Fruit fly (Drosophila melanogaster): ENCODE data around the gene CG14861.

The CG14861 gene

dm6 chr3R:15014470-15014869, at the start of gene CG14861:
Gene CG14861 (plus strand): TSS chr3R:15014770.
- TF ChIP-seq bab1 (GFP tag; optimal IDR thresholded peaks at IDR 0.05) (no peak), CG1620 (GFP tag; optimal IDR thresholded peaks at IDR 0.05) (no peak), toe (GFP tag; optimal IDR thresholded peaks at IDR 0.05) (no peak), CG12768 (GFP tag; optimal IDR thresholded peaks at IDR 0.05) (no peak), CG11617 (GFP tag; optimal IDR thresholded peaks at IDR 0.05) (no peak), kay (GFP tag; ENCODE audit: borderline replicate concordance) (peak; percentile 64), Crg-1 (GFP tag; optimal IDR thresholded peaks at IDR 0.05) (no peak), pad (GFP tag; optimal IDR thresholded peaks at IDR 0.05) (no peak), CG7101 (tag; optimal IDR thresholded peaks at IDR 0.05) (no peak)

DNA sequence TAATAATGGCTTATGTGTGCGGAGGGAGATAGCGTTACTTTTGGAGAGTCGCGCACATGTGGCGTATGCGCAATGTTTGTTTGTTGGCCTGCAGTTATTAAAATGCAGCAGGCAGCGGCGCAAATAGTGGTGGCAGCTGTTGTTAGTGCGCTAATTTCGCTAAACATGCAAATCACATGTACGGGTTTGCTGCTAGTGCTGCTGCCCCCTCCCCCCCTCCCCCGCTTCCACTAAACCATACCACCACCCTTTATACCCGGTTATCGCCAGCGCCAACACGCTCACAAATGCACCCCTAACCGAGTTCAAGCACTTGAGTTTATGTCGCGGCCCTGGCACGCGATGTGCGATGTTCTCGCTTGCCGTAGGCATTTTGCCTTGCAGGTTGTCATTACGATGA, 49.3 kb upstream of the CG14861 start:
- TF ChIP-seq bab1 (GFP tag; optimal IDR thresholded peaks at IDR 0.05), result no peak
- TF ChIP-seq Clk (GFP tag; optimal IDR thresholded peaks at IDR 0.05), result no peak
- no peak for TF ChIP-seq CG12768 (GFP tag; optimal IDR thresholded peaks at IDR 0.05)
- no peak for TF ChIP-seq tj (GFP tag; optimal IDR thresholded peaks at IDR 0.05)
- TF ChIP-seq kay (GFP tag; ENCODE audit: borderline replicate concordance), result no peak
- no peak for TF ChIP-seq CG11617 (GFP tag; optimal IDR thresholded peaks at IDR 0.05)
- no peak for TF ChIP-seq CG5204 (GFP tag; optimal IDR thresholded peaks at IDR 0.05)
- TF ChIP-seq CG7101 (tag; optimal IDR thresholded peaks at IDR 0.05), result no peak
- no peak for TF ChIP-seq CG7045 (GFP tag; optimal IDR thresholded peaks at IDR 0.05)
- TF ChIP-seq CG1620 (GFP tag; optimal IDR thresholded peaks at IDR 0.05), result no peak
- no peak for TF ChIP-seq cnc (optimal IDR thresholded peaks at IDR 0.05)

DNA sequence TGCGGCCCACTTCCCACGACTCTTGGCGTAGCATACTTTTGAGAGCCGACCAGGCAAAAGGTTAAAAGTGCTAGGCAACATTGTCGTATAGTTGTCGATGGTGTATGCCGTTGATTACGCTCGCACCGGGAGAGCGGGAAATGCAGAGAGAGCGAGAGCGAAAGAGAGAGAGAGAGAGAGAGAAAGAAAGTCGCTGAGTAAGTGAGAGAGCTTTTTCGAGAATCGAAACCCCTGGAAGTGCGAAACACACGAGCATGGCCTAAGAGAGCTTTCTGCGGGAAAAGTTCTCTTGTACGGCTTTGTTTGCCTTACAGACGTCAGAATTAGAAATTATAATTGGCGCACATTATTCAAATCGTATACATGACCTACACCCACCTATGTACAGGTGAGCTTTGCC, 28.4 kb upstream of the CG14861 start:
- TF ChIP-seq kay (GFP tag; ENCODE audit: borderline replicate concordance) (no peak), CG11617 (GFP tag; optimal IDR thresholded peaks at IDR 0.05) (no peak)

DNA sequence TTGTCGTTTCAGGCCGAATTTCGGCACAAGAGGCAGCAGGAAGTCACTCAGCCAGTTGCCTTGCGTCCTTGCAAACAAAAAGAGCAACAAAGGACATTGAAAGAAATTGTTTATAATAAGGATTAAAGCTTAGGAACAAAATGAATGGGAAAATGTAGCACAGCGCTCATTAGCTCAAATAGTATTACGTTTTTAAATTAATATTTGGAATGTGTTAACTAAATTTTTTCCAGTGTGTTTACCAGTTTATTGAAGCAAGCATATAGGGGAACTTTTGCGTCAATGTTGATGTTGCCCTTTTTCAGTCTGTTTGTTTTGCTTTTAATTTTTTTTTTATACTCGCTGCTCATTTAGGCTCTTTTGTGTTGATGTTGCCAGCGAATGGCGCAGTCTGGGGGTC, 24.5 kb upstream of the CG14861 start:
- no peak for TF ChIP-seq CG14711 (tag; optimal IDR thresholded peaks at IDR 0.05)
- TF ChIP-seq CG1620 (GFP tag; optimal IDR thresholded peaks at IDR 0.05), result no peak
- no peak for TF ChIP-seq tj (GFP tag; optimal IDR thresholded peaks at IDR 0.05)
- no peak for TF ChIP-seq toe (GFP tag; optimal IDR thresholded peaks at IDR 0.05)
- TF ChIP-seq CG7045 (GFP tag; optimal IDR thresholded peaks at IDR 0.05), result no peak

DNA sequence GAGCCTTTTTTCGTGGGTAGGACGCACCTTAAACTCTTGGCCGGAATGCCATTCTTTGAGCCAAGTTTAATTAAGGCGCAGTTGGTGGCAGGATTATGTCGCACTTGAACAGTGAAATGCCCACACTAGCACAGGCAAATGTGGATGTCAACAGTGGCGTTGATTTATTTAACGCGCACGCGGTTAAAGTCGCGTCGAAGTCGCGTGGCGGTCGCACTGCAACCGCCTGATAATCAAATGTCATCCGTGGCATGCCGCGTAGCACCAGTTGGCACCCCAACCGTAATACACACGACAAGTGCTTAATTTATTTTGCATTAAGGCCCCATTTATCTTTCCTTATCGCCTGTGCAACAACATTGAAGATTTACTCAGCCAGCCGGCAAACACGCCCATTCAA, 9.6 kb downstream of the CG14861 start:
- TF ChIP-seq CG12768 (GFP tag; optimal IDR thresholded peaks at IDR 0.05), result no peak
- TF ChIP-seq CG7045 (GFP tag; optimal IDR thresholded peaks at IDR 0.05), result no peak
- no peak for TF ChIP-seq kay (GFP tag; ENCODE audit: borderline replicate concordance)
- TF ChIP-seq CG11617 (GFP tag; optimal IDR thresholded peaks at IDR 0.05), result no peak

dm6 chr3R:15031662-15032061, 17.1 kb downstream of the CG14861 start:
- no peak for TF ChIP-seq pad (GFP tag; optimal IDR thresholded peaks at IDR 0.05)

dm6 chr3R:15037066-15037465, 22.5 kb downstream of the CG14861 start, which contains the start of gene RpL10Aa:
Gene RpL10Aa (plus strand): TSS chr3R:15037366.
- TF ChIP-seq CG14711 (tag; optimal IDR thresholded peaks at IDR 0.05), result no peak
- TF ChIP-seq CG33017 (tag; optimal IDR thresholded peaks at IDR 0.05), result no peak
- TF ChIP-seq CG11617 (GFP tag; optimal IDR thresholded peaks at IDR 0.05), result no peak
- TF ChIP-seq Mnt (GFP tag; optimal IDR thresholded peaks at IDR 0.05), result no peak
- no peak for TF ChIP-seq CG7101 (tag; optimal IDR thresholded peaks at IDR 0.05)
- no peak for TF ChIP-seq CG5204 (GFP tag; optimal IDR thresholded peaks at IDR 0.05)
- TF ChIP-seq toe (GFP tag; optimal IDR thresholded peaks at IDR 0.05), result no peak
- no peak for TF ChIP-seq CG1620 (GFP tag; optimal IDR thresholded peaks at IDR 0.05)
- TF ChIP-seq Clk (GFP tag; optimal IDR thresholded peaks at IDR 0.05), result no peak
- TF ChIP-seq kay (GFP tag; ENCODE audit: borderline replicate concordance), result no peak
- TF ChIP-seq tj (GFP tag; optimal IDR thresholded peaks at IDR 0.05), result no peak
- TF ChIP-seq bab1 (GFP tag; optimal IDR thresholded peaks at IDR 0.05), result no peak
- no peak for TF ChIP-seq ovo (GFP tag; optimal IDR thresholded peaks at IDR 0.05)

DNA sequence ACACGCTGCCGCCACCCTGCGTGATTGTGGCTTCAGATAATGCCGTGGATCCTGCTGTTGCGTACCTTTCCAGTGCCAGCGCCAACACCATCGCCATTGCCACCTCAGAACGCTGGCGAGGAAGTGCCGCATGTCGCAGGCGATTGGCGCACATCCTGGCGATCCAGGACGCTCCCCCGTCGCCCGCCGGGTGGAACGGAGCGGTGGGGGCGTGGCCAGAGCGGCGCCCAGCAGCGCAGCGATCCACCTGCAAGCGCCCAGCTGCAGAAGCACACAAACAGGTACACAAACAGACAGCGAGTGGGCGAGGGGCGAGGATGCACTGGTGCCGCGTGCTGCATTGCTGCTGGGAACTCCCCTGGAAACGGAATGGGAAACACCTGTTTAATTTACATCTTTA, 42.6 kb downstream of the CG14861 start:
- no peak for TF ChIP-seq tj (GFP tag; optimal IDR thresholded peaks at IDR 0.05)
- no peak for TF ChIP-seq CG12768 (GFP tag; optimal IDR thresholded peaks at IDR 0.05)
- no peak for TF ChIP-seq cnc (optimal IDR thresholded peaks at IDR 0.05)
- TF ChIP-seq Clk (GFP tag; optimal IDR thresholded peaks at IDR 0.05), result no peak
- TF ChIP-seq ovo (GFP tag; optimal IDR thresholded peaks at IDR 0.05), result no peak

Data from whole organism, adult.